Worm (Caenorhabditis elegans) whole organism, L4/young adult: ENCODE results near the gene Y45F3A.8.

Source experiments
- W03F9.2 ChIP-seq: fragments of 150-350 bp; optimal IDR thresholded peaks from 2 replicates; lab custom pipeline; 2014; ENCODE audit warnings: missing biosample characterization, missing genetic modification characterization
- dao-5 ChIP-seq: sonication (generic microtip); optimal IDR thresholded peaks from 2 replicates; lab custom pipeline; 2016; ENCODE audit warnings: missing genotype, missing genetic modification characterization, moderate library complexity, missing compliant biosample characterization
- him-1 ChIP-seq: sonication (generic microtip); optimal IDR thresholded peaks from 2 replicates; lab custom pipeline; 2016; ENCODE audit warnings: missing genotype, missing genetic modification reagents, missing genetic modification characterization, missing compliant biosample characterization

The Y45F3A.8 gene

DNA sequence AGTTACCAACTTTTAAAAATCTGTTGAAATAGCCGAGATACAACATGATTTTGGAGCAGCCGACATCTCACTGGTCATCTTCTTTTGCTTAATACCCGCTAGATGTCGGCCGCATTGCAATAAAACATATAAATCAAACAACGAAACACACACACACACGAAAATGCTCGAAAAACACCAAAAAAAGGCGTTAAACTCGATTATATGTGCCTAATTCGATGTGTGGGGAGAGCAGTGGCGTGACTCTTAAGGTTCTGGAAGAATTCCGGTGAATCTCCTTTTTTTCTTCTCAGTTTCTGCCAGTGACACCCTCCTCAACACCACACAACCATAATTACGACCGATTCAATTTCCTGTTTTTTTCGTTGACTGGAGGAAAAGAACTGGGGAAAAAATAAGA, 12.4 kb downstream of the Y45F3A.8 start:
- no peak for TF ChIP-seq dao-5
- no peak for TF ChIP-seq him-1 (tag; lab: Kevin White, UChicago)
- no peak for TF ChIP-seq W03F9.2

ce11 chrIII:10578873-10579272, 13.8 kb downstream of the Y45F3A.8 start:
- TF ChIP-seq dao-5 (no peak), W03F9.2 (no peak), him-1 (tag; lab: Kevin White, UChicago) (no peak)

DNA sequence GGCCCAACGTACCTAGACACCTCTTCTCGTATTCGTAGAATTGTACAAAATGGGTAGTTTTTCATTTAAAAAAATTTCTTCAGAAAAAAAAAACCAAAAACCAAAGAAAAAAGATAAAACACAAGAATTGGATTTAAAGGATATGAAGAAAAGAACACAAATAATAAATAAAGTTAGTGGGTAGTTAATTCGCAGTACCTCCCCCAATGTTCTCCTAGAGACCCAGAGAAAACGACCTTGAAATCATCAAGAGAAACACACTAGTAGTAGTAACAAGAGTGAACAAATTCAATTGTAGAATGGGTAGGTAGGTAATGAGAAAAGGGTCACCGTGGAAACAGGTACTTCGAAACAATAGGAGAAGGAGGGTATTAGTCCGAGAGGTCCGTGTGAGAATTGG, 14.8 kb downstream of the Y45F3A.8 start:
- no peak for TF ChIP-seq dao-5
- TF ChIP-seq him-1 (tag; lab: Kevin White, UChicago), result no peak
- no peak for TF ChIP-seq W03F9.2

- no peak for TF ChIP-seq W03F9.2
- TF ChIP-seq him-1 (tag; lab: Kevin White, UChicago), result no peak
- no peak for TF ChIP-seq dao-5
These were observed 17.3 kb downstream of the Y45F3A.8 start, which contains the start of gene Y45F3A.4 for ce11 chrIII:10575320-10575719. TSS of gene Y45F3A.4 (minus strand) at chrIII:10575420.

- TF ChIP-seq him-1 (tag; lab: Kevin White, UChicago) (no peak), dao-5 (no peak), W03F9.2 (no peak)
These were observed 23.4 kb downstream of the Y45F3A.8 start for ce11 chrIII:10569246-10569645.

DNA sequence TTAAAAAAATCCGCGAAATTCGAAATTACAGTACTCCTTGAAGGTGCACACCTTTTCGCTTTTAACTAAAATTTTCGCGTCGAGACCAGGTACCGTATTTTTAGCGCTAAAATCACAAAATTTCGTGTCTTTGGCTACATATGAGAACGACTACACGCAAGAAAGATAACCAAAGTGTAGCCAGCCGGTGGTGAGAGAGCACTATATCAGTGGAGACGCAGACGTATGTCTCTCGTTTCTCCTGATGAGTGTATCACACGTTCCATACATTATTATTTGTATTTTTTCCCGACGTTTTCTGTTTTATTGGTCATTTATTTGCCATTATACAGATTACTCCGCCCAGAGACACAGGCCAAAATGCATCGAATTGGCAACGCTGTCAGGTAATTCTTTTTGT, 26.7 kb downstream of the Y45F3A.8 start, which contains the start of gene acdh-11:
TSS of gene acdh-11 (plus strand) at position 333 of the 400 bp plus-strand sequence.
- no peak for TF ChIP-seq dao-5
- TF ChIP-seq him-1 (tag; lab: Kevin White, UChicago), result no peak
- no peak for TF ChIP-seq W03F9.2

DNA sequence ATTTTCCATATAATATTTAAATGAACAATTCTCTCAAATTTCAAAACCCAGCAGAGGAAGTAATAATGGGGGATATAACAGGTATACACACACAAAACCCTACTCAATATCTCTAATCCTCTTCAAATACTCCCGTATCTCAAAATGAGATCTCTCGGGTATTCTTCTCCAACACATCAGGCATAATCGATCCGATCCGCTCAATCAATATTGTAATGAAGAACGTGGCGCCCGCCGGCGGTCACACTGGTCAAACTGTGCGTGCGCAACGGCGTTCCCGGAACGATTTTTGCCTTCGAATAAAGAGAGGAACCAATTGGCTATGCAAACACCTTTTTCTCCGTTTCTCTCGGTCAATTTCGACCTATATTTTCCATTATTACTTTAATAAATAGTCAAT, 30.1 kb downstream of the Y45F3A.8 start:
- TF ChIP-seq dao-5 (no peak), him-1 (tag; lab: Kevin White, UChicago) (no peak), W03F9.2 (no peak)

ce11 chrIII:10561904-10562303, 30.7 kb downstream of the Y45F3A.8 start, which contains the start of gene Y45F3A.1:
TSS of gene Y45F3A.1 (minus strand) at chrIII:10561915.
- TF ChIP-seq W03F9.2, result peak; percentile 25
- TF ChIP-seq him-1 (tag; lab: Kevin White, UChicago), result no peak

DNA sequence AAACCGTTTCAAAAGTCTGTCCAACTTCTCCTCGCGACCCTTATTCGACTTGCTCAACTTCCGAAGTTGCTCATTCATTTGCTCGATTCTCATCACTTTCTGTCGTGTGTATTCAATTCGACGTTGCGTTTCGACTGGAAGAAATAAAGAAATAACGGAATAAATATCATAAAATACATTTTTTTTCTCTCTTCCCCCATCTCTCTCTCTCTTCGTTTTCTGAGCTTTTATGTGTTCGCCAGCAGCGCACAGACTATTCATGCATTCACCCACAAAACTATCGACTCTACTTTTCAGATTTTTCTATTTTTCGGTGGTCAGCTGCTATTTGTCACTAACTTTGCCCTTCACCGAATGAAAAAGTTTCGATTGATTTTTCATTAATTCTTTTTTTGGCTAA, 32.3 kb downstream of the Y45F3A.8 start, which contains the start of gene rab-30:
TSS of gene rab-30 (plus strand) at position 301 of the 400 bp plus-strand sequence.
- TF ChIP-seq W03F9.2, result no peak
- no peak for TF ChIP-seq him-1 (tag; lab: Kevin White, UChicago)
- no peak for TF ChIP-seq dao-5

ce11 chrIII:10557910-10558309, 34.7 kb downstream of the Y45F3A.8 start, which contains the start of gene T21C12.4:
TSS of gene T21C12.4 (minus strand) at chrIII:10558010.
- TF ChIP-seq W03F9.2, result no peak
- no peak for TF ChIP-seq him-1 (tag; lab: Kevin White, UChicago)
- no peak for TF ChIP-seq dao-5

ce11 chrIII:10552929-10553328, 39.7 kb downstream of the Y45F3A.8 start, which contains the start of gene T21C12.8:
TSS of gene T21C12.8 (minus strand) at chrIII:10553029.
- TF ChIP-seq him-1 (tag; lab: Kevin White, UChicago), result no peak
- TF ChIP-seq W03F9.2, result no peak
- no peak for TF ChIP-seq dao-5
